Fruit fly (Drosophila melanogaster) whole organism, pupa: ENCODE data around the gene ATP6AP2.

Experiments
- CG13204 ChIP-seq: fragments of 200-800 bp; sonication (Bioruptor generic); optimal IDR thresholded peaks from 2 replicates; lab custom pipeline; 2018; ENCODE audit warnings: missing biosample characterization, mild to moderate bottlenecking, missing genetic modification characterization, moderate library complexity
- CG14655 ChIP-seq: fragments of 200-800 bp; sonication (Bioruptor generic); optimal IDR thresholded peaks from 3 replicates; lab custom pipeline; 2017; ENCODE audit warnings: mild to moderate bottlenecking, missing biosample characterization, missing genetic modification reagents, missing genetic modification characterization
- CG17806 ChIP-seq: fragments of 200-800 bp; sonication (Bioruptor generic); optimal IDR thresholded peaks from 2 replicates; lab custom pipeline; 2018; ENCODE audit warnings: missing biosample characterization, mild to moderate bottlenecking, missing genetic modification characterization, moderate library complexity
- CG34367 ChIP-seq: fragments of 200-800 bp; sonication (Bioruptor generic); optimal IDR thresholded peaks from 2 replicates; lab custom pipeline; 2018; ENCODE audit warnings: missing biosample characterization, mild to moderate bottlenecking, missing genetic modification characterization
- CG8159 ChIP-seq: fragments of 200-800 bp; sonication (Bioruptor generic); optimal IDR thresholded peaks from 3 replicates; lab custom pipeline; 2018; ENCODE audit warnings: missing biosample characterization, mild to moderate bottlenecking, missing genetic modification characterization, moderate library complexity
- D1 ChIP-seq: fragments of 200-800 bp; sonication (Bioruptor generic); optimal IDR thresholded peaks from 2 replicates; lab custom pipeline; 2018; ENCODE audit warnings: missing biosample characterization, mild to moderate bottlenecking, missing genetic modification characterization, moderate library complexity
- EcR ChIP-seq: fragments of 200-800 bp; sonication (Bioruptor generic); optimal IDR thresholded peaks from 3 replicates; lab custom pipeline; 2019; ENCODE audit warnings: missing biosample characterization, missing genetic modification characterization, mild to moderate bottlenecking, moderate library complexity, missing genetic modification reagents
- Pif1B ChIP-seq: fragments of 200-800 bp; sonication (Bioruptor generic); optimal IDR thresholded peaks from 3 replicates; lab custom pipeline; 2016; ENCODE audit warnings: missing biosample characterization, missing genetic modification characterization
- Snoo ChIP-seq: fragments of 200-800 bp; sonication (Bioruptor generic); optimal IDR thresholded peaks from 3 replicates; lab custom pipeline; 2017; ENCODE audit warnings: missing biosample characterization, mild to moderate bottlenecking, missing genetic modification characterization, inconsistent platforms
- fd96Ca ChIP-seq: fragments of 200-800 bp; sonication (Bioruptor generic); IDR thresholded peaks from 3 replicates; pipeline ENCODE4 v1.3.6; 2022; ENCODE audit warnings: missing biosample characterization, missing genetic modification characterization

dm6 chr3R:9237268-9238091 lies 23.0 kb upstream of the ATP6AP2 start, which contains the start of gene pum:
- TF ChIP-seq CG17806: no peak
- peak; percentile 21 for TF ChIP-seq Pif1B (GFP tag; lab: Kevin White, UChicago)
- peak; percentile 52 for TF ChIP-seq CG13204 (GFP tag; lab: Kevin White, UChicago)
- peak; percentile 12 for TF ChIP-seq CG34367 (tag; lab: Kevin White, UChicago)
- TF ChIP-seq CG14655: peak; percentile 44
- TF ChIP-seq D1 (tag; lab: Kevin White, UChicago): peak; percentile 56
- TF ChIP-seq EcR: peak; percentile 2
- TF ChIP-seq fd96Ca: no peak
- TF ChIP-seq Snoo: no peak
- TF ChIP-seq CG8159 (tag; lab: Kevin White, UChicago): peak; percentile 37
